Worm (Caenorhabditis elegans) whole organism, L2 larva: ENCODE measurements around the gene Y17D7B.10.

Source experiments
- aly-2 ChIP-seq: fragments of 150-350 bp; optimal IDR thresholded peaks from 2 replicates; lab custom pipeline; 2014; ENCODE audit warnings: missing biosample characterization, missing genetic modification characterization
- blmp-1 ChIP-seq: sonication (generic microtip); optimal IDR thresholded peaks from 2 replicates; lab custom pipeline; 2017; ENCODE audit warnings: missing genetic modification characterization, mild to moderate bottlenecking, missing compliant biosample characterization, antibody characterized with exemption, moderate library complexity; ENCODE audit not compliant: insufficient read depth
- lin-13 ChIP-seq: fragments of 150-350 bp; optimal IDR thresholded peaks from 2 replicates; lab custom pipeline; 2014; ENCODE audit warnings: missing biosample characterization, missing genetic modification reagents, missing genetic modification characterization
- lin-39 ChIP-seq: fragments of 150-350 bp; optimal IDR thresholded peaks from 2 replicates; lab custom pipeline; 2014; ENCODE audit warnings: missing biosample characterization, missing genetic modification reagents, missing genetic modification characterization
- mbf-1 ChIP-seq: sonication (generic microtip); optimal IDR thresholded peaks from 2 replicates; lab custom pipeline; 2017; ENCODE audit warnings: missing biosample characterization, missing genetic modification characterization
- nhr-11 ChIP-seq: fragments of 150-350 bp; optimal IDR thresholded peaks from 2 replicates; lab custom pipeline; 2014; ENCODE audit warnings: missing biosample characterization, missing genetic modification characterization
- nhr-12 ChIP-seq: fragments of 150-350 bp; optimal IDR thresholded peaks from 2 replicates; lab custom pipeline; 2014; ENCODE audit warnings: missing biosample characterization, missing genetic modification characterization
- nhr-23 ChIP-seq: fragments of 150-350 bp; optimal IDR thresholded peaks from 2 replicates; lab custom pipeline; 2014; ENCODE audit warnings: missing biosample characterization, missing genetic modification reagents, missing genetic modification characterization
- nhr-25 ChIP-seq: fragments of 150-350 bp; sonication (generic microtip); optimal IDR thresholded peaks from 3 replicates; lab custom pipeline; 2014; ENCODE audit warnings: missing biosample characterization, missing genetic modification characterization
- unc-39 ChIP-seq: fragments of 150-350 bp; optimal IDR thresholded peaks from 2 replicates; lab custom pipeline; 2014; ENCODE audit warnings: missing biosample characterization, missing genetic modification characterization

- TF ChIP-seq lin-39 (tag; lab: Kevin White, UChicago) = no peak
- no peak for TF ChIP-seq nhr-25
- no peak for TF ChIP-seq aly-2 (tag; lab: Kevin White, UChicago)
- TF ChIP-seq unc-39 = no peak
- TF ChIP-seq blmp-1 (tag; lab: Kevin White, UChicago) = no peak
- TF ChIP-seq nhr-12 (tag; lab: Kevin White, UChicago) = no peak
- no peak for TF ChIP-seq mbf-1 (tag; lab: Kevin White, UChicago)
- no peak for TF ChIP-seq nhr-23 (tag; lab: Kevin White, UChicago)
- no peak for TF ChIP-seq nhr-11 (tag; lab: Kevin White, UChicago)
- no peak for TF ChIP-seq lin-13 (GFP tag; lab: Kevin White, UChicago)
Observed at ce11 chrV:18753036-18753435, 30.5 kb upstream of the Y17D7B.10 start, which contains the start of gene F11D11.6.
